Worm (Caenorhabditis elegans): ENCODE data around the gene mrpl-16.

Gene mrpl-16

ce11 chrIII:4671949-4672348 is 32.3 kb upstream of the mrpl-16 start, which contains the start of gene srg-13:
Gene srg-13 (plus strand): TSS chrIII:4672249.
- no peak for TF ChIP-seq nfyb-1 (GFP tag; IDR thresholded peaks at IDR 0.05)
- TF ChIP-seq ZK185.1 (tag; optimal IDR thresholded peaks at IDR 0.05; ENCODE audit: poor library complexity, severe bottlenecking): no peak
- TF ChIP-seq Y56A3A.18 (GFP tag; IDR thresholded peaks at IDR 0.05): no peak
- TF ChIP-seq tbx-9 (tag; optimal IDR thresholded peaks at IDR 0.05; ENCODE audit: borderline replicate concordance): no peak
- no peak for TF ChIP-seq attf-6 (GFP tag; IDR thresholded peaks at IDR 0.05)
- TF ChIP-seq ceh-79 (tag; optimal IDR thresholded peaks at IDR 0.05): no peak
- no peak for TF ChIP-seq B0019.2 (GFP tag; conservative IDR thresholded peaks at IDR 0.05)
- no peak for TF ChIP-seq lir-1 (GFP tag; conservative IDR thresholded peaks at IDR 0.05)
- TF ChIP-seq egl-44 (GFP tag; IDR thresholded peaks at IDR 0.05): no peak
- no peak for TF ChIP-seq dpl-1 (GFP tag; optimal IDR thresholded peaks at IDR 0.05)
- no peak for TF ChIP-seq rcor-1 (GFP tag; IDR thresholded peaks at IDR 0.05)
- TF ChIP-seq B0035.1 (tag; optimal IDR thresholded peaks at IDR 0.05): no peak

DNA sequence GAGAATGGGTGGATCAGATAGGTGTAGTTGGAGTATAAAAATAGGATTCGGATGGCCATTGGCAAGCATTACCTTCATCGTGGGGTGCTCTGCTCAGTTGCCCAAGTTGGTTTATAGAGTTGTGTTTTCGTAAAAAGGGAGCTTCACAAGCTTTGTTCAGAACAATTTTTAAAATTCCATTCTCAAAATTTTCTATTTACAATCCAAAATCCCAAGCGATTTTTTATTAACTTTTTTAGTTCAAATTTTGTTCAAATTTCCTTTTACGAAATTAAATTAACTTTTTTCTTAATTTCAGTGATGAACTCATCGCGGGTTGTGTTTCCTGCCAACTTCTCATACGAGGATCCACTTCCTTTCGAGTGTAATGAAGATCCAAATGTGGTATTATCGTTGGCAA is 26.7 kb upstream of the mrpl-16 start, which contains the start of gene srg-10:
Gene srg-10 (plus strand): TSS at position 301 of the 400 bp plus-strand sequence.
- TF ChIP-seq madf-10 (tag; optimal IDR thresholded peaks at IDR 0.05) (no peak), xnd-1 (tag; optimal IDR thresholded peaks at IDR 0.05) (no peak), bed-1 (GFP tag; IDR thresholded peaks at IDR 0.05) (no peak), ama-1 (optimal IDR thresholded peaks at IDR 0.05) (no peak), ama-1 (GFP tag; optimal IDR thresholded peaks at IDR 0.05) (no peak), pha-4 (tag; optimal IDR thresholded peaks at IDR 0.05) (no peak), cebp-2 (GFP tag; IDR thresholded peaks at IDR 0.05) (no peak), mes-4 (tag; optimal IDR thresholded peaks at IDR 0.05) (no peak), lsl-1 (GFP tag; optimal IDR thresholded peaks at IDR 0.05) (no peak), snpc-4 (GFP tag; optimal IDR thresholded peaks at IDR 0.05) (no peak), snpc-4 (tag; optimal IDR thresholded peaks at IDR 0.05) (no peak)

- TF ChIP-seq egl-44 (GFP tag; IDR thresholded peaks at IDR 0.05) (no peak), tbx-9 (tag; optimal IDR thresholded peaks at IDR 0.05; ENCODE audit: borderline replicate concordance) (no peak), lir-1 (GFP tag; conservative IDR thresholded peaks at IDR 0.05) (no peak), dox-1 (GFP tag; IDR thresholded peaks at IDR 0.05) (no peak), nhr-27 (tag; optimal IDR thresholded peaks at IDR 0.05) (no peak), Y53F4B.3 (GFP tag; IDR thresholded peaks at IDR 0.05) (no peak), ztf-26 (tag; optimal IDR thresholded peaks at IDR 0.05) (no peak), him-1 (tag; optimal IDR thresholded peaks at IDR 0.05) (no peak), zim-3 (tag; optimal IDR thresholded peaks at IDR 0.05) (no peak), tbp1 (GFP tag; optimal IDR thresholded peaks at IDR 0.05) (no peak), F55B11.4 (tag; optimal IDR thresholded peaks at IDR 0.05; ENCODE audit: borderline replicate concordance, insufficient read depth) (no peak), snpc-4 (GFP tag; optimal IDR thresholded peaks at IDR 0.05) (no peak), snpc-4 (tag; optimal IDR thresholded peaks at IDR 0.05) (no peak), F23B12.7 (tag; optimal IDR thresholded peaks at IDR 0.05; ENCODE audit: insufficient read depth) (no peak), hmg-20 (GFP tag; IDR thresholded peaks at IDR 0.05) (no peak), sptf-2 (GFP tag; optimal IDR thresholded peaks at IDR 0.05) (no peak), bed-1 (GFP tag; IDR thresholded peaks at IDR 0.05) (no peak), F52B5.7 (tag; optimal IDR thresholded peaks at IDR 0.05) (no peak)
Observed at ce11 chrIII:4679963-4680484, 24.2 kb upstream of the mrpl-16 start, which contains the start of gene srg-11. Gene srg-11 (plus strand): TSS chrIII:4680013.

- TF ChIP-seq him-1 (tag; optimal IDR thresholded peaks at IDR 0.05): no peak
- TF ChIP-seq tbx-9 (tag; optimal IDR thresholded peaks at IDR 0.05; ENCODE audit: borderline replicate concordance): no peak
- no peak for TF ChIP-seq B0035.1 (tag; optimal IDR thresholded peaks at IDR 0.05)
- no peak for TF ChIP-seq lag-1 (GFP tag; IDR thresholded peaks at IDR 0.05)
- no peak for TF ChIP-seq Y95B8A.8 (GFP tag; IDR thresholded peaks at IDR 0.05)
- no peak for TF ChIP-seq F49E8.2 (tag; optimal IDR thresholded peaks at IDR 0.05; ENCODE audit: insufficient read depth)
- no peak for TF ChIP-seq repo-1 (tag; optimal IDR thresholded peaks at IDR 0.05)
- TF ChIP-seq F10E7.11 (tag; optimal IDR thresholded peaks at IDR 0.05): no peak
- no peak for TF ChIP-seq nhr-90 (tag; optimal IDR thresholded peaks at IDR 0.05)
- TF ChIP-seq B0261.1 (tag; optimal IDR thresholded peaks at IDR 0.05): no peak
- TF ChIP-seq ceh-27 (GFP tag; optimal IDR thresholded peaks at IDR 0.05): no peak
- TF ChIP-seq ZK185.1 (tag; optimal IDR thresholded peaks at IDR 0.05; ENCODE audit: poor library complexity, severe bottlenecking): no peak
- no peak for TF ChIP-seq dox-1 (GFP tag; IDR thresholded peaks at IDR 0.05)
- no peak for TF ChIP-seq snpc-1.3 (tag; optimal IDR thresholded peaks at IDR 0.05; ENCODE audit: insufficient read depth)
Observed at ce11 chrIII:4687134-4687533, 17.1 kb upstream of the mrpl-16 start.

Measured in whole organism, young adult.